Fruit fly (Drosophila melanogaster) whole organism, larva: ENCODE data around the gene CG3690.
A peak's percentile ranks its signal among the peaks of the same experiment; 100 is the strongest.

ENCODE experiments used
- noc ChIP-seq: fragments of 200-800 bp; sonication (Bioruptor generic); optimal IDR thresholded peaks from 3 replicates; lab custom pipeline; 2019; ENCODE audit warnings: missing biosample characterization, mild to moderate bottlenecking, missing genetic modification characterization, moderate library complexity

The CG3690 gene

DNA sequence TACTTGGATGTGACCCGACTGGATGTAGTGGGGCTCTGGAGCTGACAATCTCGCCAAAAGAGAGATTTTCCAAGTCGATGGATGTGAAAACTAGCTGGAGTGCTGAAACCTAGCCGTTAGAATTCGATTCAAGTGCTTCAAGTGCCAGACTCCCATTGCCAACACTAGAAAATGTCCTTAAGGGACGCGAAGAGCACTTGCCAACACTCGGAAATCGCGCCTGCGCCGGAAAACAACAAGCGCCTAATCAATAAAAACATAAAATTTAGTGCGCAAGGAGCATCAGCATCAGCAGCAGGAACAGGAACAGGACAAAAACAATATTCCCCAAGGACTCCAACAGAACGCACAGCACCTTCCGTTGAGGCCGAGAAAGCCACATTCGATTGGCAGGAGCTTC, 18.8 kb downstream of the CG3690 start:
- no peak for TF ChIP-seq noc (tag; lab: Kevin White, UChicago)

DNA sequence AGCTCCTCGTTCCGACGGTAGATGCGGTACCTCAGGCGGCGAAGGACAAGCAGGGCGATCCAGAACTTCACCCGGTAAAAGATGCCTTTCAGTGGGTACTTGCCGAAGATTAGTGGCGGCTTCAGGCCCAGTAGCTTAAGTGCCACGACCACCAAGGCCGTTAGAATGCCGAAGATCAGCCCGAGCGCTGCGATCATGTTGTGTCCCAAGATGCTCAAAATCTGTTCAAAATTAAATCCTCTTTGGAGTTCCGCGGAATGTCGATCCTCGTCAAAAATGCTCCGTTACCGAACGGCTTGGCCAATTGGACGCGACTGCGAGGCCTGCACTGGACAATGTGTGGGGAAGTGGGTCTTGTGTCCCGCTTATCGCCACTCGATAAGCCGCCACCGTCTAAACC, 19.5 kb downstream of the CG3690 start, which contains the start of the genes CG32815 and CG3706:
Gene CG32815 (plus strand): TSS at position 301 of the 400 bp plus-strand sequence.
Gene CG3706 (minus strand): TSS at position 310 of the 400 bp plus-strand sequence.
- no peak for TF ChIP-seq noc (tag; lab: Kevin White, UChicago)

DNA sequence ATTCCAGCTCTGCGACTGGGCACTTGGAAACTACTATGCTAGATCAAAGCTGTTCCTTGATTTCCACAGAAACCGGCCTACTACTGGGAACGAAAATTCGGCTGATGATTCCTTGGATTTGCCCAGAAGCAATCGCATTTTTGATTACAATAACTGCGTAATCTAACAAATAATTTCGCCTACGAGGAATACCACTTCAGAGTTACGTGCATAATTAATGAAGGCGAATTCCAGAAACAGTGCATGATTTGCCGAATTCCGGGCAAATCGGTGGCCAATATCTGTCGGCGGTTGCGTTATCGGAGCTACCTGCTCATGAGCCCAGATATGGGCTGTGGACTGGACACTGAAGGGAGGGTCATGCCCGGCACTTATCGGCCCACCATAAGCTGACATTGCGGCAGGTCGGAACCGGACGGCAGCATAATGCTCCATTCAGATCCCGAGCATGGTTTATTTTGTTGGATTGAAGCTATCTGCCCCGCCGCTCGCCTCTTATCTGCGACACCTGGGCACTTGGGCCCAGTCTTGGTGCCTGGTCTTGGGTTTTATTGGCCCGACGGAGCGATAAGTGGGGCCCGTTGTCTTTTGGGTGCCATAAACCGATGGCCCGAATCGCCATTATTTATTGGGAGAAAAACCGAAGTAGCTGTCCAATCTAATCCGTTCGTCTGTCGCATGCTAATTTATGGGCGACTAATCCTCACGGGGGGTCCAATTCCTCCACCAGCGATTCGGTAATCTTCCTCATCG, 21.5 kb downstream of the CG3690 start, which contains the start of gene CG3708:
Gene CG3708 (minus strand): TSS at position 51 of the 753 bp plus-strand sequence.
- TF ChIP-seq noc (tag; lab: Kevin White, UChicago), result no peak

DNA sequence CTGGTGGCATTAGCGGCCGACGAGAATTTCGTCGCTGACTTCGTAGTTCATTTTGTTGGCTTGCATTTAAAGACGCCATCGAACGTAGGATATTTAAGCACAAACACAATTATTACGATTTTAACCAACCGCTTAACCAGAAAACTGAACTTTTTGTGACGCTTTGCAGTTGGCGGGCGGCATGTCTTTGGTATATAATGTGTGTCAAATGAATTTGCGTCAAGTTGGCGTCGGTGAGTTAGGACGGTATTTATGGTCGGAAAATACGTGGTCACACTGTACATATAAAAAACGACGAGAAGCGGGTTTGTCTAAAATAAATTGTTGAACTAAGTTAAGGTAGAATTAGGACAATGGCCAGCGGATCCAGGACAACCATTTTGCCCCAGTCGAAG, 23.8 kb downstream of the CG3690 start, which contains the start of the genes CG43867 and MED22:
Gene CG43867 (minus strand): TSS at position 113 of the 395 bp plus-strand sequence.
Gene MED22 (plus strand): TSS at position 277 of the 395 bp plus-strand sequence.
- no peak for TF ChIP-seq noc (tag; lab: Kevin White, UChicago)

DNA sequence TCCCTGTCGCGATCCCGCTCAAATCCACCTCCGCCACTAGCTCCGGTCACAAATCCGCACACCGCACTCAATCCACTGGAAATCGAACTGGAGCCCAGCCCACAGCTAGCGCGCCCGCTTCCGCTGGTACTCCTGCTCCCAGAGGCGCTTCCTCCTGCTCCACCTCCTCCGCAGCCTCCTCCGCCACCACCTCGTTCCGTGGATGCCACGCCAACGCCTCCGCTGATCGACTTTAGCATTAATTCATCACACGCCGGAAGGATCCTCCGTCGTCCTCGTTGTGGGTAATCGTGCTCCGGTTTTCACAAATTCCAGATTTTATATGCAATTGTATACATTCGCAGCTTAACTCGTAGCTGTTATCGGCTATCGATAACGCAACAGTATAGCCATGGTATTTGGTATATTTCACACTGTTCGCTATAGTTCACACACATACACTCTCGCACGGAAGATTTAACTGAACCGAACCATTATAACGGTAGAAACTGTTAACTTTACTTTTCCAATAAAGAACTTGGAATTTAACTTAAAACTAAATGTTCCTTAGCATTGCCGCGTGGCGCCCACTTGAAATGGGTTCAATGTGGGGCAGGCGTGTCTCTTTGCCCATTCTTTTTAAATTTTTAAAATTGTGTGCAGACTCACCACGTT, 24.4 kb downstream of the CG3690 start, which contains the start of gene Lztr1:
Gene Lztr1 (minus strand): TSS at position 374 of the 654 bp plus-strand sequence.
- no peak for TF ChIP-seq noc (tag; lab: Kevin White, UChicago)

DNA sequence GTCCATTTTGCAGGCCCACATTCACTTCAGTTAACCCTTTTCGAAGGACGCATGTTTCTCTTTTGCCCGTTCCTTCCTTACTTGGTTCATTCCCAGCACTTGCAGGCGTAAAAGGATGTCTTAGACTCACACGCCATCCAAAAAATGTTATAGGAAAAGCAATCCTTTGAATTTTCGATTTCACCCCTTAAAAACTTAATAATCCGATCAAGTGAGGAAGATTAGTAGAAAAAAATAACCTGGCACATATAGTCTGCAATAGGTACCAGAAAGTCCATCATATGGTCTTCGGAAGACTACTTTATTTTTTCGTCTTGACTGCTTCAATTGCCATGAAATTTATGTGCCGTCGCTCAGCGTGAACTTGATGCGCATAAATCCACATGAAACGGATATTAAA, 30.3 kb downstream of the CG3690 start:
- no peak for TF ChIP-seq noc (tag; lab: Kevin White, UChicago)

DNA sequence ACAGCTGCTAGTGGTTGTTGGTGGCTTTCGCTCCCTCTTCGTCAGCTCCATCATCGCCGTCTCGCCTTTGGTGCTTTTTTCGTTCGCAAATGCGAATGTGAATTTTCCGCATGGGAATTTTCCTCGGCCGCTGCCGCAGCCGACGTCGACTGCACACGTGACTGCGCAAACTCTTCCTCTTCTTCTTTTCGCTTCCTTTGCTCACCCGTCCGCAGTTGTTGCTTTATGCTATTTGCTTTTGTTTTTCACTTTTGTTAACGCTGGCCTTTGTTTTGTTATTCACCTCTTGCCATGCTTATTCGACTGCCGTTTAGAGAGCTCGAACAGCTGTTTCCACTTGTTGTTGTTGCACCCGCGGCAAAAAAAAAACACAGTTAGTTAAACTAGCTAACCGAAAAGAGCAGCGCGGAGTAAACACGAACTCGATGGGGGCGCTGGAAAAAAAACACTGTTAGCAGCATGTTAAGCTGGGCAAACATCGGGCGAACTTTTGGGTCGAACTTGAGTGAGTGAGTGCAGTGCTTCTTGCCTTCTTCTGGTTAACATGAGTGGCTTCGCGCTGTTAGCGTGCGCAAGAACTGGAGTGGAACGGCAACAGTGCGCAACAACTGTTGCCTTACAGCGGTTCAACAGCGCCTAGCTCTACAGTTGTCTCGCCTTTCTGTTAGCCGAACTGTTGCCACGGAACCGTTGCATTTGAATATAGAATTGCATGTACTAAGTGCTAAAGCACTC, 42.8 kb downstream of the CG3690 start:
- no peak for TF ChIP-seq noc (tag; lab: Kevin White, UChicago)

DNA sequence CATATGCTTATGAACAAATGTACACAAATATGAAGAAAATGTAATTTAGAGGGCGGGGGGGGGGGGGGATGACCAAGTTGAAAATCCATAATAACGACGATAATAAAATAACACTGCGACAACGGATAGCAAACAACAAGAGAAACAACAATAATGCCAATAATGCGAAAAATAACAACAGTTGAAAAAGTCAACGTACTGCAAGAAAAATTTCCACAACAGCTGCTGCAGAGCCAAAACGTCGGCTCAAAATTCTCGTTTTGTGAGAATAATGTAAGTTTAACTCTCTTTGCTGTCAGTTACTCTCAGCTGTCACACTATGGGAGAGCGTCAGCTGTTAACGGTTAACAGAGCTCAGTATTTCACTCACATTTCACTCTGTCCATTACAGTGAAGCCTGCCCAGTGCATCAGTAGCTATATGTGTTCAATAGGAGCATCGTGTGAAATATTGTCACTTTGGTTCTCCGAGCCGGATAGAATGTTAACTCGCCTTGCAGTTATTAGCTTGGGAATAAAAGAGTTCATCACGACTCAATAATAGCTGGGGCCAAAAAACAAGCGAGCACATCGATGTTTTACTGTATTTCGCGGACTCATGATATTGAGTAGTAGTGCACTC, 50.9 kb downstream of the CG3690 start:
- TF ChIP-seq noc (tag; lab: Kevin White, UChicago), result peak; percentile 50

DNA sequence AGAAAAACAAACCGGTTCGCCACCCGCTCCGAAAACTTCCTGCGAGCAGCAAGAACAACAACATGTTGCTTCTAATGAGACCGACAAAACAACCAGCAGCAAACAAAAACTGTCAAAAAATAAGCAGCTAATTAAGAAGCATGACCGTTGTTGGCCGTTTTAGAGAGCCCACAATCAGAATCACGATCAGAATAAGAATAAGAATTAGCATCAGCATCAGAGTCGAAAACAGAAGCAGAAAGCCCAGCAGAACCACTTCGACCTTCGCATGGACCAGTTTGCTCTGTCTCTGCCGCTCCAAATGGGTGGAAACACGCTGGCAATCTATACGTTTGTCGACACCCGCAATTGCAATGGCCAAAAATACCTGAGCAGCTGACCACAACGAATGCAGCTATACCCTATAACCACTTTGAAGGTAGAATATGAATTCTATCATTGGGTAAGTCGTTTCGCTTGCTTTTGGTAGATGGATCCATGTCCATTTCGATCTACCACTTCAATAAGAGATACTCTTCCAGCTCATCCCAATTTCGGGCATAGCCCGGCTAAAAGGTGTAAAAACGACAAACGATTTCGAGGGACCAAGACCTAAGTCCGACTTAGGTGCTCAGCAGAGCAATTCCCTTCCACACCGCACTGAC, 52.2 kb downstream of the CG3690 start:
- no peak for TF ChIP-seq noc (tag; lab: Kevin White, UChicago)
